Fruit fly (Drosophila melanogaster): ENCODE data around the gene Kap3.

Gene Kap3

dm6 chrX:11378388-11378787 is 38.5 kb upstream of the Kap3 start:
- TF ChIP-seq CG12768 (GFP tag; optimal IDR thresholded peaks at IDR 0.05) (no peak), bab1 (GFP tag; optimal IDR thresholded peaks at IDR 0.05) (no peak), ovo (GFP tag; optimal IDR thresholded peaks at IDR 0.05) (no peak), CG7045 (GFP tag; optimal IDR thresholded peaks at IDR 0.05) (peak; percentile 11), Crg-1 (GFP tag; optimal IDR thresholded peaks at IDR 0.05) (no peak), CG33017 (tag; optimal IDR thresholded peaks at IDR 0.05) (peak; percentile 41), Mnt (GFP tag; optimal IDR thresholded peaks at IDR 0.05) (no peak), tj (GFP tag; optimal IDR thresholded peaks at IDR 0.05) (no peak), CG11617 (GFP tag; optimal IDR thresholded peaks at IDR 0.05) (no peak), CG14711 (tag; optimal IDR thresholded peaks at IDR 0.05) (no peak), kay (GFP tag; ENCODE audit: borderline replicate concordance) (no peak), CG7101 (tag; optimal IDR thresholded peaks at IDR 0.05) (peak; percentile 72), Hr96 (GFP tag; optimal IDR thresholded peaks at IDR 0.05) (peak; percentile 9), CG5204 (GFP tag; optimal IDR thresholded peaks at IDR 0.05) (peak; percentile 15)

dm6 chrX:11374320-11374719 is 34.4 kb upstream of the Kap3 start:
- TF ChIP-seq CG11617 (GFP tag; optimal IDR thresholded peaks at IDR 0.05) = no peak
- peak; percentile 95 for TF ChIP-seq tj (GFP tag; optimal IDR thresholded peaks at IDR 0.05)

- peak; percentile 55 for TF ChIP-seq CG11617 (GFP tag; optimal IDR thresholded peaks at IDR 0.05)
- TF ChIP-seq CG33017 (tag; optimal IDR thresholded peaks at IDR 0.05) = no peak
- peak; percentile 68 for TF ChIP-seq CG7101 (tag; optimal IDR thresholded peaks at IDR 0.05)
- TF ChIP-seq toe (GFP tag; optimal IDR thresholded peaks at IDR 0.05) = no peak
- peak; percentile 53 for TF ChIP-seq pad (GFP tag; optimal IDR thresholded peaks at IDR 0.05)
- TF ChIP-seq bab1 (GFP tag; optimal IDR thresholded peaks at IDR 0.05) = peak; percentile 95
- peak; percentile 98 for TF ChIP-seq tj (GFP tag; optimal IDR thresholded peaks at IDR 0.05)
- peak; percentile 29 for TF ChIP-seq Mnt (GFP tag; optimal IDR thresholded peaks at IDR 0.05)
- no peak for TF ChIP-seq CG12768 (GFP tag; optimal IDR thresholded peaks at IDR 0.05)
- peak; percentile 58 for TF ChIP-seq CG14711 (tag; optimal IDR thresholded peaks at IDR 0.05)
- peak; percentile 52 for TF ChIP-seq Crg-1 (GFP tag; optimal IDR thresholded peaks at IDR 0.05)
- TF ChIP-seq Clk (GFP tag; optimal IDR thresholded peaks at IDR 0.05) = no peak
- TF ChIP-seq Hr96 (GFP tag; optimal IDR thresholded peaks at IDR 0.05) = no peak
- TF ChIP-seq cic (GFP tag; optimal IDR thresholded peaks at IDR 0.05) = no peak
- TF ChIP-seq CG5204 (GFP tag; optimal IDR thresholded peaks at IDR 0.05) = no peak
- TF ChIP-seq CG1620 (GFP tag; optimal IDR thresholded peaks at IDR 0.05) = peak; percentile 68
Measured at dm6 chrX:11372764-11373712, 33.2 kb upstream of the Kap3 start.

dm6 chrX:11371613-11372012 is 31.7 kb upstream of the Kap3 start:
- TF ChIP-seq CG7101 (tag; optimal IDR thresholded peaks at IDR 0.05) (no peak), CG12768 (GFP tag; optimal IDR thresholded peaks at IDR 0.05) (no peak), CG1620 (GFP tag; optimal IDR thresholded peaks at IDR 0.05) (no peak), Hr96 (GFP tag; optimal IDR thresholded peaks at IDR 0.05) (no peak), tj (GFP tag; optimal IDR thresholded peaks at IDR 0.05) (no peak), CG7045 (GFP tag; optimal IDR thresholded peaks at IDR 0.05) (no peak), CG5204 (GFP tag; optimal IDR thresholded peaks at IDR 0.05) (no peak), pad (GFP tag; optimal IDR thresholded peaks at IDR 0.05) (no peak), CG33017 (tag; optimal IDR thresholded peaks at IDR 0.05) (no peak), cic (GFP tag; optimal IDR thresholded peaks at IDR 0.05) (no peak), ovo (GFP tag; optimal IDR thresholded peaks at IDR 0.05) (no peak), Mnt (GFP tag; optimal IDR thresholded peaks at IDR 0.05) (no peak), Clk (GFP tag; optimal IDR thresholded peaks at IDR 0.05) (no peak), bab1 (GFP tag; optimal IDR thresholded peaks at IDR 0.05) (no peak), kay (GFP tag; ENCODE audit: borderline replicate concordance) (no peak)

DNA sequence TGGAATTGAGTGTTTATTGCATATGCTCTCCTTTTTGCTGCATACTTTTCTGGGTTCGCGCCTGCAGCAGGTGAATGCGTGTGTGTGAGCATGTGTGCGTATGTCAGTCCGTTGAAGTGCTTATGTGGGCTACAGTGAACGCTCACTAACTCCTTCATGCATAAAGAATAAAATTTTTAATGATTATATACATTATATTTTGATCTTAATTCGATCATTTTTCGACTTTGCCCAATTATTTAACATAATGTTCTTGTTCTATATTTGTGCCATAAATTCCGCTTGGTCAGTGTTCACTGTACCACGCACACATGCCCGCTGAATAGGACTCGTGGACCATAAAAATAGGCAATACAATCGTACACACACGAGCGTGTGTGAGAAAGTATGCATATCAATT is 30.9 kb upstream of the Kap3 start:
- TF ChIP-seq CG7045 (GFP tag; optimal IDR thresholded peaks at IDR 0.05) (peak; percentile 22), CG7101 (tag; optimal IDR thresholded peaks at IDR 0.05) (peak; percentile 11), tj (GFP tag; optimal IDR thresholded peaks at IDR 0.05) (no peak), CG33017 (tag; optimal IDR thresholded peaks at IDR 0.05) (peak; percentile 33), Clk (GFP tag; optimal IDR thresholded peaks at IDR 0.05) (no peak), Hr96 (GFP tag; optimal IDR thresholded peaks at IDR 0.05) (no peak), bab1 (GFP tag; optimal IDR thresholded peaks at IDR 0.05) (no peak)

DNA sequence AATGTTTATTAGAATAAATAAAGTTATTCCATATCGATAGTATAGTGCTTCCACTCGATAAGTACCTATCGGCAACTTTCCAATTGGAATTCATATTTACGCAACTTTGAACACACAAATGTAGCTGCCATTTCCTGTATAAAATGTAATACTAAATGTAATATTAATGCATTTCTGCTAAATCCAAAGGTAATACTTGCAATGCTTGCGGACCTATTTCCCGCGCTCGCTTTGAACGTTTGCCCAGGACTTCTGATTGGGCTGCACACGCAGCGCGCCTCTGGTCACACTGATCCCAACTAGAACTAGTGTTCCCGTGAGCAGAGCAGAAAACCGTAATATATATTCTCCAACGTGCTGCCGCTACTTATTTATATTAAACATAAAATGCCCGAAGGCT is 29.5 kb upstream of the Kap3 start, which contains the start of gene dlg1:
TSS of gene dlg1 (plus strand) at position 292 of the 400 bp plus-strand sequence.
- TF ChIP-seq ovo (GFP tag; optimal IDR thresholded peaks at IDR 0.05) = no peak
- TF ChIP-seq kay (GFP tag; ENCODE audit: borderline replicate concordance) = no peak
- no peak for TF ChIP-seq CG7045 (GFP tag; optimal IDR thresholded peaks at IDR 0.05)
- peak; percentile 51 for TF ChIP-seq bab1 (GFP tag; optimal IDR thresholded peaks at IDR 0.05)
- TF ChIP-seq Crg-1 (GFP tag; optimal IDR thresholded peaks at IDR 0.05) = no peak
- no peak for TF ChIP-seq tj (GFP tag; optimal IDR thresholded peaks at IDR 0.05)
- TF ChIP-seq cic (GFP tag; optimal IDR thresholded peaks at IDR 0.05) = no peak
- TF ChIP-seq toe (GFP tag; optimal IDR thresholded peaks at IDR 0.05) = no peak
